Fruit fly (Drosophila melanogaster): ENCODE results near the gene CG42586.

dm6 chr2L:14713467-14713866 is 28.2 kb downstream of the CG42586 start, which contains the start of gene CG34165:
- no peak for TF ChIP-seq lov (optimal IDR thresholded peaks at IDR 0.05)
- no peak for TF ChIP-seq lov (GFP tag; IDR thresholded peaks at IDR 0.05)
- no peak for TF ChIP-seq stc (GFP tag; IDR thresholded peaks at IDR 0.05)
- TF ChIP-seq ERR (GFP tag; optimal IDR thresholded peaks at IDR 0.05): no peak

Measured in whole organism, embryonic.